Worm (Caenorhabditis elegans) whole organism, L3 larva: ENCODE results near the gene grl-22.

Experiments used
- aly-2 ChIP-seq: fragments of 150-350 bp; optimal IDR thresholded peaks from 2 replicates; lab custom pipeline; 2014; ENCODE audit warnings: missing biosample characterization, missing genetic modification characterization
- ceh-16 ChIP-seq: sonication (generic microtip); optimal IDR thresholded peaks from 2 replicates; lab custom pipeline; 2017; ENCODE audit warnings: missing biosample characterization, missing genetic modification characterization
- egl-27 ChIP-seq: sonication (generic microtip); optimal IDR thresholded peaks from 4 replicates; lab custom pipeline; 2017; ENCODE audit warnings: missing biosample characterization, missing genetic modification reagents, missing genetic modification characterization
- lin-39 ChIP-seq: fragments of 150-350 bp; optimal IDR thresholded peaks from 2 replicates; lab custom pipeline; 2018; ENCODE audit warnings: missing biosample characterization, missing genetic modification reagents, missing genetic modification characterization
- lsy-12 ChIP-seq: sonication (generic microtip); optimal IDR thresholded peaks from 2 replicates; lab custom pipeline; 2016; ENCODE audit warnings: mild to moderate bottlenecking, missing genetic modification characterization, missing compliant biosample characterization
- nfya-1 ChIP-seq: sonication (generic microtip); optimal IDR thresholded peaks from 2 replicates; lab custom pipeline; 2017; ENCODE audit warnings: missing genetic modification characterization, mild to moderate bottlenecking, missing compliant biosample characterization, antibody characterized with exemption, moderate library complexity; ENCODE audit not compliant: insufficient read depth
- nhr-25 ChIP-seq: sonication (generic microtip); optimal IDR thresholded peaks from 2 replicates; lab custom pipeline; 2017; ENCODE audit warnings: missing biosample characterization, missing genetic modification characterization
- nhr-28 ChIP-seq: fragments of 150-350 bp; optimal IDR thresholded peaks from 2 replicates; lab custom pipeline; 2014; ENCODE audit warnings: missing biosample characterization, missing genetic modification characterization
- pha-4 ChIP-seq: fragments of 150-350 bp; optimal IDR thresholded peaks from 2 replicates; lab custom pipeline; 2014; ENCODE audit warnings: missing biosample characterization, missing genetic modification reagents, missing genetic modification characterization
- pqm-1 ChIP-seq: fragments of 150-350 bp; optimal IDR thresholded peaks from 2 replicates; lab custom pipeline; 2017; ENCODE audit warnings: missing biosample characterization, missing genetic modification characterization, inconsistent platforms
- snpc-4 ChIP-seq: fragments of 150-350 bp; optimal IDR thresholded peaks from 2 replicates; lab custom pipeline; 2014; ENCODE audit warnings: missing biosample characterization, missing genetic modification characterization
- unc-39 ChIP-seq: sonication (generic microtip); optimal IDR thresholded peaks from 4 replicates; lab custom pipeline; 2017; ENCODE audit warnings: missing biosample characterization, missing genetic modification characterization

DNA sequence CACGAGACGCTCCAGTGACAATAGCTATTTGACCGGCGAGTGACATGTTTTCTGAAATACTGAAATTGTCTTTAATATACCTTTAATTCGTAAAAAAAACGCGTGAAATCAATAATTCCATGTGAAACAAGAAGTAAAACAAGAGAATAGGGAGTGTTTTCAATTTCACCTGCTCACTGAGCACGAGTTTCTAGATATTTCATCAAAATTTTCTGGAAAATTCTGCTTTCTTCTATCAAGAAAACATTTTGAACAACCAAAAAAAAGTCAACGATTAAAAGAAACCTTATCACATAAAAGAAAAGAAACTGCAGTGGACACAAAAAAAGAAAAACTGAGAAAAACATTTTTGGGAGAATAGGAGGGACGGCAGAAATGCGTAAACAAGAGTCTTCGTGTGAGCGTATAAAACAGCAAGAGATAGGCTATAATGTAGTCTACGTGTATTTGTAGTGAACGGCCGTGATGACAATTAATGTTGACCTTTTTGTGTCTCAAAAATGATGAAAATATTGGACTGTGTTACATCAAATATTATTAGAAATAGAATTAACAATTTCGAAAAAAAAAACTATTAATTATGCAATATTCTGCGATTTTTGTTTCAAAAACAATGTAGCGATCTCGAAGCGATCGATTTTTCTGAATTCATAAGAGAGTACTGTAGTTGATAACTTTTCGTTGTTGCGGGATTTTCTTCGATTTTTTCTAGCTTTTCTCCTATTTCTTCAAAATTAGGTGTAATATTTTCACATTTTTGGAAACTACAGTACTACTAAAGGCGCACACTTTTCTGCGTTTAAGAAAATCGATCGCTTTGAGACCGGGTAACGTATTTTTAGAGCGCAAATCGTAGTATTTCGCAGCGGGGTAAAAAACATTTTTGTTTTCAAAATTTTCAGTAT lies 45.6 kb downstream of the grl-22 start, which contains the start of gene dhs-9:
- TF ChIP-seq nfya-1 (tag; lab: Kevin White, UChicago) (peak; percentile 10), nhr-28 (tag; lab: Kevin White, UChicago) (no peak), aly-2 (no peak), lin-39 (tag; lab: Kevin White, UChicago) (no peak), pqm-1 (tag; lab: Kevin White, UChicago) (peak; percentile 54), pha-4 (tag; lab: Kevin White, UChicago) (peak; percentile 85), ceh-16 (no peak), nhr-25 (tag; lab: Kevin White, UChicago) (no peak), unc-39 (tag; lab: Kevin White, UChicago) (no peak), egl-27 (tag; lab: Kevin White, UChicago) (no peak), snpc-4 (tag; lab: Kevin White, UChicago) (peak; percentile 16), lsy-12 (tag; lab: Kevin White, UChicago) (no peak)
